Worm (Caenorhabditis elegans) whole organism, late embryonic: ENCODE measurements around the gene mpst-7.

ENCODE experiments used
- F13H6.1 ChIP-seq: sonication (generic microtip); optimal IDR thresholded peaks from 2 replicates; lab custom pipeline; 2016; ENCODE audit warnings: missing genetic modification characterization, missing compliant biosample characterization
- ama-1 ChIP-seq: fragments of 150-350 bp; optimal IDR thresholded peaks from 2 replicates; lab custom pipeline; 2014
- ceh-2 ChIP-seq: sonication (generic microtip); optimal IDR thresholded peaks from 2 replicates; lab custom pipeline; 2016; ENCODE audit warnings: missing genotype, missing genetic modification characterization, missing compliant biosample characterization
- ceh-45 ChIP-seq: fragments of 200-800 bp; sonication (Bioruptor generic); IDR thresholded peaks from 2 replicates; pipeline ENCODE4 v1.3.6; 2022; ENCODE audit warnings: missing genetic modification reagents, missing genetic modification characterization, missing compliant biosample characterization
- elt-2 ChIP-seq: sonication (generic microtip); optimal IDR thresholded peaks from 2 replicates; lab custom pipeline; 2016; ENCODE audit warnings: missing genetic modification reagents, missing genetic modification characterization, missing compliant biosample characterization
- fkh-10 ChIP-seq: fragments of 150-350 bp; optimal IDR thresholded peaks from 2 replicates; lab custom pipeline; 2014; ENCODE audit warnings: missing biosample characterization, missing genetic modification reagents, missing genetic modification characterization
- nhr-11 ChIP-seq: fragments of 150-350 bp; optimal IDR thresholded peaks from 2 replicates; lab custom pipeline; 2014; ENCODE audit warnings: missing biosample characterization, missing genetic modification characterization
- pat-9 ChIP-seq: fragments of 200-800 bp; sonication (Bioruptor generic); optimal IDR thresholded peaks from 2 replicates; lab custom pipeline; 2018; ENCODE audit warnings: mild to moderate bottlenecking, missing genetic modification characterization, moderate library complexity, missing compliant biosample characterization
- pha-4 ChIP-seq: fragments of 150-350 bp; optimal IDR thresholded peaks from 2 replicates; lab custom pipeline; 2018; ENCODE audit warnings: missing biosample characterization, missing genetic modification reagents, missing genetic modification characterization
- pqm-1 ChIP-seq: sonication (generic microtip); optimal IDR thresholded peaks from 2 replicates; lab custom pipeline; 2016; ENCODE audit warnings: missing genetic modification characterization, missing compliant biosample characterization
- rnt-1 ChIP-seq: sonication (generic microtip); optimal IDR thresholded peaks from 2 replicates; lab custom pipeline; 2016; ENCODE audit warnings: missing genetic modification characterization, missing compliant biosample characterization
- tbx-2 ChIP-seq: sonication (generic microtip); optimal IDR thresholded peaks from 2 replicates; lab custom pipeline; 2016; ENCODE audit warnings: missing genetic modification characterization, missing compliant biosample characterization

ce11 chrV:12943399-12943798, 17.5 kb downstream of the mpst-7 start:
- TF ChIP-seq fkh-10 (GFP tag; lab: Kevin White, UChicago) (no peak), pqm-1 (tag; lab: Kevin White, UChicago) (no peak), tbx-2 (no peak), ceh-45 (GFP tag; lab: Robert Waterston, UW) (no peak), ama-1 (lab: Kevin White, UChicago) (no peak), nhr-11 (no peak), pha-4 (tag; lab: Kevin White, UChicago) (no peak), F13H6.1 (tag; lab: Kevin White, UChicago) (no peak), elt-2 (tag; lab: Kevin White, UChicago) (no peak), pat-9 (tag; lab: Kevin White, UChicago) (no peak), ceh-2 (tag; lab: Kevin White, UChicago) (no peak), rnt-1 (tag; lab: Kevin White, UChicago) (no peak)
